Worm (Caenorhabditis elegans): ENCODE data around the gene H05C05.1.
A peak's percentile ranks its signal among the peaks of the same experiment; 100 is the strongest.

H05C05.1 gene

ce11 chrIII:2946626-2947168 is at the start of gene H05C05.1:
TSS of gene H05C05.1 (plus strand) at chrIII:2947118.
- no peak for TF ChIP-seq zag-1 (tag; optimal IDR thresholded peaks at IDR 0.05)
- no peak for TF ChIP-seq unc-55 (GFP tag; optimal IDR thresholded peaks at IDR 0.05)
- TF ChIP-seq F13H6.1 (tag; optimal IDR thresholded peaks at IDR 0.05) = no peak
- TF ChIP-seq ama-1 (optimal IDR thresholded peaks at IDR 0.05) = no peak

ce11 chrIII:2899705-2900104 is 47.2 kb upstream of the H05C05.1 start:
- TF ChIP-seq R02D3.7 (tag; optimal IDR thresholded peaks at IDR 0.05) (no peak), sem-4 (tag; optimal IDR thresholded peaks at IDR 0.05) (no peak), snpc-4 (tag; optimal IDR thresholded peaks at IDR 0.05) (no peak), ama-1 (optimal IDR thresholded peaks at IDR 0.05) (no peak)

- no peak for TF ChIP-seq ZK546.5 (tag; optimal IDR thresholded peaks at IDR 0.05)
- TF ChIP-seq ztf-4 (tag; optimal IDR thresholded peaks at IDR 0.05) = no peak
- TF ChIP-seq elt-3 (tag; optimal IDR thresholded peaks at IDR 0.05) = no peak
- no peak for TF ChIP-seq fos-1 (tag; optimal IDR thresholded peaks at IDR 0.05)
- TF ChIP-seq nhr-77 (tag; optimal IDR thresholded peaks at IDR 0.05) = no peak
- no peak for TF ChIP-seq unc-62 (GFP tag; optimal IDR thresholded peaks at IDR 0.05)
- TF ChIP-seq peb-1 (tag; optimal IDR thresholded peaks at IDR 0.05) = no peak
- TF ChIP-seq aly-2 (tag; optimal IDR thresholded peaks at IDR 0.05) = no peak
- TF ChIP-seq C34F6.9 (tag; optimal IDR thresholded peaks at IDR 0.05) = no peak
- no peak for TF ChIP-seq mbf-1 (tag; optimal IDR thresholded peaks at IDR 0.05)
- TF ChIP-seq ztf-11 (tag; optimal IDR thresholded peaks at IDR 0.05) = no peak
- TF ChIP-seq sem-4 (tag; optimal IDR thresholded peaks at IDR 0.05) = no peak
- no peak for TF ChIP-seq nhr-23 (tag; optimal IDR thresholded peaks at IDR 0.05)
Measured at ce11 chrIII:2901117-2901516, 45.8 kb upstream of the H05C05.1 start, which contains the start of gene idpa-1. TSS of gene idpa-1 (minus strand) at chrIII:2901217.

ce11 chrIII:2904164-2904563 is 42.8 kb upstream of the H05C05.1 start:
- TF ChIP-seq fos-1 (tag; optimal IDR thresholded peaks at IDR 0.05) (no peak), ZK546.5 (tag; optimal IDR thresholded peaks at IDR 0.05) (no peak), alr-1 (tag; optimal IDR thresholded peaks at IDR 0.05) (no peak)

- TF ChIP-seq Y55F3AM.14 (GFP tag; optimal IDR thresholded peaks at IDR 0.05) (no peak), nhr-129 (tag; optimal IDR thresholded peaks at IDR 0.05) (no peak), nhr-23 (tag; optimal IDR thresholded peaks at IDR 0.05) (no peak)
Measured at ce11 chrIII:2907819-2908218, 39.1 kb upstream of the H05C05.1 start.

ce11 chrIII:2908859-2909258 is 38.1 kb upstream of the H05C05.1 start:
- TF ChIP-seq F13H6.1 (tag; optimal IDR thresholded peaks at IDR 0.05) (no peak), nhr-11 (tag; optimal IDR thresholded peaks at IDR 0.05) (no peak), ama-1 (optimal IDR thresholded peaks at IDR 0.05) (no peak), ceh-16 (tag; optimal IDR thresholded peaks at IDR 0.05) (peak; percentile 27), ZK546.5 (tag; optimal IDR thresholded peaks at IDR 0.05) (no peak), lin-11 (tag; optimal IDR thresholded peaks at IDR 0.05) (no peak), nhr-6 (tag; optimal IDR thresholded peaks at IDR 0.05) (no peak), nhr-10 (tag; optimal IDR thresholded peaks at IDR 0.05) (no peak), ztf-1 (GFP tag; conservative IDR thresholded peaks at IDR 0.05) (no peak), elt-1 (tag; optimal IDR thresholded peaks at IDR 0.05) (no peak), sem-4 (tag; optimal IDR thresholded peaks at IDR 0.05) (peak; percentile 14), blmp-1 (tag; optimal IDR thresholded peaks at IDR 0.05; ENCODE audit: insufficient read depth) (no peak), aly-2 (tag; optimal IDR thresholded peaks at IDR 0.05) (no peak)

ce11 chrIII:2910606-2911005 is 36.3 kb upstream of the H05C05.1 start, which contains the start of gene cdh-1:
TSS of gene cdh-1 (plus strand) at chrIII:2910906.
- TF ChIP-seq nhr-21 (tag; optimal IDR thresholded peaks at IDR 0.05) (no peak), ztf-1 (GFP tag; conservative IDR thresholded peaks at IDR 0.05) (no peak), nhr-6 (tag; optimal IDR thresholded peaks at IDR 0.05) (no peak), lin-39 (tag; optimal IDR thresholded peaks at IDR 0.05) (no peak), peb-1 (tag; optimal IDR thresholded peaks at IDR 0.05) (no peak), ama-1 (optimal IDR thresholded peaks at IDR 0.05) (no peak)

All from whole organism, L2 larva.